Worm (Caenorhabditis elegans) whole organism, L4/young adult: Measurements from ENCODE around the gene szy-2.

Source experiments
- W03F9.2 ChIP-seq: fragments of 150-350 bp; optimal IDR thresholded peaks from 2 replicates; lab custom pipeline; 2014; ENCODE audit warnings: missing biosample characterization, missing genetic modification characterization
- him-1 ChIP-seq: sonication (generic microtip); optimal IDR thresholded peaks from 2 replicates; lab custom pipeline; 2016; ENCODE audit warnings: missing genotype, missing genetic modification reagents, missing genetic modification characterization, missing compliant biosample characterization

- TF ChIP-seq W03F9.2 (tag; lab: Kevin White, UChicago): no peak
- no peak for TF ChIP-seq him-1 (tag; lab: Kevin White, UChicago)
Observed at ce11 chrIII:5406314-5406713, 35.2 kb upstream of the szy-2 start.
